Fruit fly (Drosophila melanogaster) whole organism, embryonic: ENCODE results near the gene Lcp65Ab1.

Experiments
- BEAF-32 ChIP-seq: fragments of 200-800 bp; sonication (Bioruptor generic); optimal IDR thresholded peaks from 3 replicates; lab custom pipeline; 2017; ENCODE audit warnings: missing biosample characterization, missing genetic modification characterization, mild to moderate bottlenecking, moderate library complexity, missing genetic modification reagents
- Blimp-1 ChIP-seq: fragments of 200-800 bp; sonication (Bioruptor generic); optimal IDR thresholded peaks from 3 replicates; lab custom pipeline; 2018; ENCODE audit warnings: missing biosample characterization, missing genetic modification characterization, mild to moderate bottlenecking, moderate library complexity, missing genetic modification reagents
- C15 ChIP-seq: fragments of 200-800 bp; sonication (Bioruptor generic); IDR thresholded peaks from 3 replicates; pipeline ENCODE4 v1.3.6; 2022; ENCODE audit warnings: missing biosample characterization, missing genetic modification characterization
- CG3838 ChIP-seq: fragments of 200-800 bp; sonication (Bioruptor generic); optimal IDR thresholded peaks from 3 replicates; lab custom pipeline; 2016; ENCODE audit warnings: missing biosample characterization, missing genetic modification characterization
- H15 ChIP-seq: fragments of 200-800 bp; sonication (Bioruptor generic); IDR thresholded peaks from 3 replicates; pipeline ENCODE4 v1.3.6; 2022; ENCODE audit warnings: missing biosample characterization, missing genetic modification characterization
- HLH4C ChIP-seq: fragments of 200-800 bp; sonication (Bioruptor generic); IDR thresholded peaks from 3 replicates; pipeline ENCODE4 v1.3.6; 2022; ENCODE audit warnings: missing biosample characterization, missing genetic modification characterization; ENCODE audit not compliant: partially characterized antibody
- Hr78 ChIP-seq, 2 experiments: fragments of 200-800 bp in 1 of 2; fragments of >200 bp in 1 of 2; sonication (Bioruptor generic) in 1 of 2; optimal IDR thresholded peaks; 2 replicates each; lab custom pipeline; 2017 to 2019; ENCODE audit warnings: missing biosample characterization in 2 of 2, missing genetic modification characterization in 2 of 2, mild to moderate bottlenecking in 1 of 2, moderate library complexity in 1 of 2
- ci ChIP-seq: fragments of 200-800 bp; sonication (Bioruptor generic); IDR thresholded peaks from 3 replicates; pipeline ENCODE4 v1.3.6; 2022; ENCODE audit warnings: missing biosample characterization, missing genetic modification characterization
- pzg ChIP-seq: fragments of 200-800 bp; sonication (Bioruptor generic); optimal IDR thresholded peaks from 3 replicates; lab custom pipeline; 2018; ENCODE audit warnings: missing biosample characterization, mild to moderate bottlenecking, missing genetic modification characterization, moderate library complexity

- TF ChIP-seq ci (GFP tag; lab: Robert Waterston, UW) = no peak
- no peak for TF ChIP-seq H15 (GFP tag; lab: Robert Waterston, UW)
- no peak for TF ChIP-seq BEAF-32 (GFP tag; lab: Kevin White, UChicago)
- no peak for TF ChIP-seq Hr78 (GFP tag; optimal IDR thresholded peaks at IDR 0.05; lab: Kevin White, UChicago)
- no peak for TF ChIP-seq Blimp-1
- no peak for TF ChIP-seq CG3838 (GFP tag; lab: Kevin White, UChicago)
- TF ChIP-seq pzg (GFP tag; lab: Kevin White, UChicago) = no peak
- TF ChIP-seq HLH4C (GFP tag; lab: Robert Waterston, UW) = no peak
- TF ChIP-seq C15 (GFP tag; lab: Robert Waterston, UW) = no peak
These were observed 37.9 kb upstream of the Lcp65Ab1 start for dm6 chr3L:6111458-6111857.
